Worm (Caenorhabditis elegans) whole organism, L4/young adult: ENCODE measurements around the gene sri-39.

Source experiments
- W03F9.2 ChIP-seq: fragments of 150-350 bp; optimal IDR thresholded peaks from 2 replicates; lab custom pipeline; 2014; ENCODE audit warnings: missing biosample characterization, missing genetic modification characterization
- dao-5 ChIP-seq: sonication (generic microtip); optimal IDR thresholded peaks from 2 replicates; lab custom pipeline; 2016; ENCODE audit warnings: missing genotype, missing genetic modification characterization, moderate library complexity, missing compliant biosample characterization
- him-1 ChIP-seq: sonication (generic microtip); optimal IDR thresholded peaks from 2 replicates; lab custom pipeline; 2016; ENCODE audit warnings: missing genotype, missing genetic modification reagents, missing genetic modification characterization, missing compliant biosample characterization

ce11 chrII:2545925-2546324 is 41.4 kb upstream of the sri-39 start, which contains the start of gene K02F6.3:
- no peak for TF ChIP-seq dao-5 (tag; lab: Kevin White, UChicago)
- no peak for TF ChIP-seq him-1 (tag; lab: Kevin White, UChicago)
- no peak for TF ChIP-seq W03F9.2
